Worm (Caenorhabditis elegans): Measurements from ENCODE around the gene ace-3.

ace-3 gene

DNA sequence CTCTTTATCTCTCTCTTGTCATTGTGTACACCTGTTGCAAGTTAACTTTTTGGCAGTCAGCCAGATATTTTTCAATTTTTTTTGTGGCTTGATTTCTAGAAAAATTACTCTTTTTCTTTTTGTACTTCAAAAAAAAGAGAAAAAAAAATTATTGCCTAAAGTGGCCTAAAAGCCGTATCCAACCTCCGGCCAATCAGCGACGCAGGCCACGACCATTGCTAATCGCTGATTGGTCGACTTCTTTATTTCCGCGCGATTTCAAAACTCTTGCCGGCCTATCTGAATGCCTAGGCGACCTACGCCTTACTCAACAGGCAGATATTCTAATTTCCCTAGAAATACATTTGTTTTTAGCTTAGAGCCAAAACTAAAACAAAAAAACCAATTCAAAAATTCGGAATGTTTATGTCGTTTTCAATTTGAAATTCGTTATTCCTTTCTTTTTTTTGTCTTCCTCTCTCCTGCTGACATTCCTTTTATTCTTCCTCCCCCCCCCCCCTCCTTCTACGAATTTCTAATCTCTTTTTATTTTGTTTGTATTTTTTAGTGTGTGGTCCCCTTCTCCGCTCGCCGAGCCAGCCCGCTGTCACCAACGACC is 7.8 kb upstream of the ace-3 start, which contains the start of gene ace-4:
TSS of gene ace-4 (plus strand) at position 548 of the 598 bp plus-strand sequence.
- TF ChIP-seq mel-28 (tag; optimal IDR thresholded peaks at IDR 0.05; ENCODE audit: borderline replicate concordance) (no peak), zfh-2 (GFP tag; conservative IDR thresholded peaks at IDR 0.05) (0 out of 2 replicates have a peak, but pooled peaks have one; percentile 12)

DNA sequence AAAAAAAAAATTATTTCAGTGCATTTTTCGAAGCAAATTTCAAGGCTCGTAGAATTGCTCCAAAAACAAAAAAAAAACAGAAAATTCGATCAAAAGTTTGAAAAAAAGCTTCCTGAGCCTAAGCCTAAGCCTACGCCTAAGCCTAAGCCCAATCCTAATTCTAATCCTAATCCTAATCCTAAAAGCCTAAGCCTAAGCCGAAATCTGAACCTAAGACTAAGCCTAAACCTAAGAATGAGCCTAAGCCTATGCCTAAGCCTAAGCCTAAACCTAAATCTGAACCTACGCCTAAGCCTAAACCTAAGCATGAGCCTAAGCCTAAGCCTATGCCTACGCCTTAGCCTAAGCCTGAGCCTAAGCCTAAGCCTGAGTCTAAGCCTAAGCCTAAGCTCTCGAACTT is 776 bp downstream of the ace-3 start:
- TF ChIP-seq attf-5 (GFP tag; optimal IDR thresholded peaks at IDR 0.05) = no peak
- no peak for TF ChIP-seq ztf-3 (GFP tag; optimal IDR thresholded peaks at IDR 0.05)
- no peak for TF ChIP-seq ets-4 (GFP tag; optimal IDR thresholded peaks at IDR 0.05)
- no peak for TF ChIP-seq F52B5.7 (tag; optimal IDR thresholded peaks at IDR 0.05)
- no peak for TF ChIP-seq nhr-27 (tag; optimal IDR thresholded peaks at IDR 0.05)
- no peak for TF ChIP-seq mes-4 (tag; optimal IDR thresholded peaks at IDR 0.05)
- no peak for TF ChIP-seq attf-3 (GFP tag; conservative IDR thresholded peaks at IDR 0.05)
- no peak for TF ChIP-seq attf-6 (GFP tag; IDR thresholded peaks at IDR 0.05)
- TF ChIP-seq let-607 (tag; optimal IDR thresholded peaks at IDR 0.05) = no peak
- TF ChIP-seq mcd-1 (GFP tag; IDR thresholded peaks at IDR 0.05) = no peak
- no peak for TF ChIP-seq F39B2.1 (GFP tag; IDR thresholded peaks at IDR 0.05)
- TF ChIP-seq pbrm-1 (GFP tag; IDR thresholded peaks at IDR 0.05) = no peak
- TF ChIP-seq dpff-1 (tag; optimal IDR thresholded peaks at IDR 0.05) = no peak
- TF ChIP-seq rpc-1 (optimal IDR thresholded peaks at IDR 0.05) = no peak
- no peak for TF ChIP-seq rpc-1 (tag; optimal IDR thresholded peaks at IDR 0.05)
- no peak for TF ChIP-seq aptf-2 (GFP tag; conservative IDR thresholded peaks at IDR 0.05)

- TF ChIP-seq F23B12.7 (tag; optimal IDR thresholded peaks at IDR 0.05; ENCODE audit: insufficient read depth) = no peak
- TF ChIP-seq T26A5.8 (tag; optimal IDR thresholded peaks at IDR 0.05) = no peak
- TF ChIP-seq zim-3 (tag; optimal IDR thresholded peaks at IDR 0.05) = no peak
- no peak for TF ChIP-seq Y95B8A.8 (GFP tag; IDR thresholded peaks at IDR 0.05)
- TF ChIP-seq ceh-79 (tag; optimal IDR thresholded peaks at IDR 0.05) = no peak
- no peak for TF ChIP-seq nhr-27 (tag; optimal IDR thresholded peaks at IDR 0.05)
- TF ChIP-seq ztf-28 (GFP tag; IDR thresholded peaks at IDR 0.05) = no peak
- no peak for TF ChIP-seq ztf-6 (GFP tag; IDR thresholded peaks at IDR 0.05)
- TF ChIP-seq bed-2 (GFP tag; IDR thresholded peaks at IDR 0.05) = no peak
- TF ChIP-seq madf-6 (GFP tag; IDR thresholded peaks at IDR 0.05) = no peak
- TF ChIP-seq F33H1.4 (GFP tag; IDR thresholded peaks at IDR 0.05) = no peak
- TF ChIP-seq madf-8 (GFP tag; conservative IDR thresholded peaks at IDR 0.05) = no peak
- no peak for TF ChIP-seq ceh-91 (GFP tag; IDR thresholded peaks at IDR 0.05)
- no peak for TF ChIP-seq efl-1 (GFP tag; optimal IDR thresholded peaks at IDR 0.05)
- TF ChIP-seq zfh-2 (GFP tag; conservative IDR thresholded peaks at IDR 0.05) = no peak
- no peak for TF ChIP-seq unc-62 (GFP tag; optimal IDR thresholded peaks at IDR 0.05)
- TF ChIP-seq somi-1 (GFP tag; optimal IDR thresholded peaks at IDR 0.05) = no peak
Measured at ce11 chrII:14211118-14211517, 5.7 kb downstream of the ace-3 start, which contains the start of gene hot-7. hot-7 (plus strand) TSS chrII:14211418.

- no peak for TF ChIP-seq lag-1 (GFP tag; IDR thresholded peaks at IDR 0.05)
- TF ChIP-seq madf-6 (GFP tag; IDR thresholded peaks at IDR 0.05) = peak; percentile 39; the same call in 1 of the 2 replicates
- peak; percentile 19 for TF ChIP-seq efl-1 (GFP tag; optimal IDR thresholded peaks at IDR 0.05)
- TF ChIP-seq F55B11.4 (tag; optimal IDR thresholded peaks at IDR 0.05; ENCODE audit: borderline replicate concordance, insufficient read depth) = no peak
- no peak for TF ChIP-seq F39B2.1 (GFP tag; IDR thresholded peaks at IDR 0.05)
Measured at ce11 chrII:14214109-14214508, 8.7 kb downstream of the ace-3 start, which contains the start of gene Y48B6A.10. Y48B6A.10 (plus strand) TSS chrII:14214409.

Measured in whole organism, young adult.